Worm (Caenorhabditis elegans): ENCODE results near the gene fipr-13.

fipr-13 gene

DNA sequence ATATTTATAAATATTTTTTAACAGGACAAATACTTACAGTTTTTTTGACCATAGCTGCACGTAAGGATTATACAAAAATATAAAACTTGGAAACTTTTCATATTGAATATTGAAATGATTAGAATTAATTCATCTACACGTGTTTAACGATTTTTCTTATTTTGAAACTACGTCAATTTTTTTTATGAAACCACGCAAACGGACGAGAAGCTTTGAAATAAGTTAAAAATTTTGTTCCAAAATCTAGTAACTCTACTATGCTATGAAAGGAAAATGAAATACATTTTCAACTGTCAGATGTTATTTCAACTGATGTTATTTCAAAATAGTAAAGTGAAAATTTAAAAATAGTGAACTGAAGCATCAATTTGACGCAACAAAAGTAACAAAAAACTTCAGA, 9.5 kb downstream of the fipr-13 start, which contains the start of gene F57A8.6:
Gene F57A8.6, minus strand, starts transcription at position 101 of the 400 bp plus-strand sequence.
- TF ChIP-seq fkh-10 (GFP tag; optimal IDR thresholded peaks at IDR 0.05) (no peak), lin-15B (tag; optimal IDR thresholded peaks at IDR 0.05) (no peak), fkh-2 (tag; optimal IDR thresholded peaks at IDR 0.05) (no peak), nhr-43 (tag; optimal IDR thresholded peaks at IDR 0.05; ENCODE audit: poor library complexity, severe bottlenecking) (no peak), mml-1 (tag; optimal IDR thresholded peaks at IDR 0.05) (no peak), nhr-76 (tag; optimal IDR thresholded peaks at IDR 0.05) (peak; percentile 46), ztf-11 (tag; optimal IDR thresholded peaks at IDR 0.05) (no peak), unc-39 (tag; optimal IDR thresholded peaks at IDR 0.05) (no peak)

DNA sequence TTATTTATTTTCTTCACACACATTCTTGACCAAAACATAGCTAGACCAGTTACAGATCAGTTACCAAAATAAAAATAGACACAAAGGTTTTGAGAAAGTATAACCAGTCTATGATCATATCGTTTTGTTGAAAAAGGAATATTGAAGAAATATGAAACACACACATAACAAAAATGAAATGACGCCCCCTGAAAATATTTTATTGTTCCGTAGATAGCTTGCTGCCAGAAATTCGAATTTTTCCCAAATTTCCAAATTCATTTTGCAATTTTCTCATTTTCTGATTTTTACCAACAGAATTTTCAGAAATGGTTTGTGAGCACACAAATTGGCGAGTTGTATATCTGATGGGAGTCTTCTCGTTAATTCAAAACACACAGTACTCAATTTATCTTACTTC, 11.1 kb downstream of the fipr-13 start, which contains the start of gene F57A8.7:
Gene F57A8.7, plus strand, starts transcription at position 301 of the 400 bp plus-strand sequence.
- TF ChIP-seq nhr-28 (tag; optimal IDR thresholded peaks at IDR 0.05): no peak
- TF ChIP-seq egl-27 (tag; optimal IDR thresholded peaks at IDR 0.05): no peak
- no peak for TF ChIP-seq tbx-2 (tag; optimal IDR thresholded peaks at IDR 0.05)

DNA sequence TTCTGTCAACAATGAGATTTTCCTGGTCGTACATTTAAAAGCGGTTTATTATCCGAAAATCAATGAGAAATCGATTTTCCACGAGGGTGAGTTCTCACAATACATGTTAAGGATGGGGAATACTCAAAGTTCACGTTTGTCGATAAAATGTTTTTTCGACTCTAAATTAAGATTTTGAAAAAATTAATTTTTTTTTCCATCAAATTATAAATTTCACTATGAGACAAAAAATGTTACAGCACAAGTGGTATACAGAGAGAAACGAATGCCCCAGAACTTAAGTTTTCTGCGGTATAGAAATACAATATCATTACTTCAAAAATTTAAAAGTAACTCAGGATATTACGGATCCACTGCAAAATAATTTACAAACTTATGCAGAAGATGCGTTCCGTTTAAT, 13.9 kb downstream of the fipr-13 start, which contains the start of gene R04B5.1:
Gene R04B5.1, minus strand, starts transcription at position 101 of the 400 bp plus-strand sequence.
- no peak for TF ChIP-seq lin-15B (tag; optimal IDR thresholded peaks at IDR 0.05)
- no peak for TF ChIP-seq ceh-82 (tag; optimal IDR thresholded peaks at IDR 0.05)
- no peak for TF ChIP-seq R02D3.7 (tag; optimal IDR thresholded peaks at IDR 0.05)
- no peak for TF ChIP-seq nhr-76 (tag; optimal IDR thresholded peaks at IDR 0.05)
- TF ChIP-seq ztf-4 (tag; optimal IDR thresholded peaks at IDR 0.05): no peak
- no peak for TF ChIP-seq unc-39 (tag; optimal IDR thresholded peaks at IDR 0.05)
- TF ChIP-seq ceh-28 (tag; optimal IDR thresholded peaks at IDR 0.05): no peak
- no peak for TF ChIP-seq hmg-11 (tag; optimal IDR thresholded peaks at IDR 0.05)
- TF ChIP-seq lsy-12 (tag; optimal IDR thresholded peaks at IDR 0.05): no peak
- TF ChIP-seq zag-1 (tag; optimal IDR thresholded peaks at IDR 0.05): no peak
- TF ChIP-seq nhr-67 (tag; optimal IDR thresholded peaks at IDR 0.05): no peak
- TF ChIP-seq ceh-16 (tag; optimal IDR thresholded peaks at IDR 0.05): no peak
- TF ChIP-seq elt-3 (tag; optimal IDR thresholded peaks at IDR 0.05): no peak
- no peak for TF ChIP-seq jun-1 (tag; optimal IDR thresholded peaks at IDR 0.05)
- TF ChIP-seq nhr-77 (tag; optimal IDR thresholded peaks at IDR 0.05): no peak
- TF ChIP-seq sea-2 (GFP tag; optimal IDR thresholded peaks at IDR 0.05): no peak

ce11 chrV:10080905-10081304, 16.6 kb downstream of the fipr-13 start:
- TF ChIP-seq fkh-10 (GFP tag; optimal IDR thresholded peaks at IDR 0.05) (no peak), ztf-11 (tag; optimal IDR thresholded peaks at IDR 0.05) (no peak), unc-62 (GFP tag; optimal IDR thresholded peaks at IDR 0.05) (no peak), sea-2 (GFP tag; optimal IDR thresholded peaks at IDR 0.05) (no peak), lin-15B (tag; optimal IDR thresholded peaks at IDR 0.05) (no peak), mdl-1 (tag; optimal IDR thresholded peaks at IDR 0.05) (no peak), R02D3.7 (tag; optimal IDR thresholded peaks at IDR 0.05) (no peak), unc-39 (tag; optimal IDR thresholded peaks at IDR 0.05) (no peak), egl-27 (tag; optimal IDR thresholded peaks at IDR 0.05) (no peak), elt-2 (tag; optimal IDR thresholded peaks at IDR 0.05) (no peak), elt-3 (tag; optimal IDR thresholded peaks at IDR 0.05) (no peak), mml-1 (tag; optimal IDR thresholded peaks at IDR 0.05) (no peak), snpc-4 (tag; optimal IDR thresholded peaks at IDR 0.05) (no peak), ceh-9 (tag; optimal IDR thresholded peaks at IDR 0.05) (no peak), ztf-4 (tag; optimal IDR thresholded peaks at IDR 0.05) (no peak)

DNA sequence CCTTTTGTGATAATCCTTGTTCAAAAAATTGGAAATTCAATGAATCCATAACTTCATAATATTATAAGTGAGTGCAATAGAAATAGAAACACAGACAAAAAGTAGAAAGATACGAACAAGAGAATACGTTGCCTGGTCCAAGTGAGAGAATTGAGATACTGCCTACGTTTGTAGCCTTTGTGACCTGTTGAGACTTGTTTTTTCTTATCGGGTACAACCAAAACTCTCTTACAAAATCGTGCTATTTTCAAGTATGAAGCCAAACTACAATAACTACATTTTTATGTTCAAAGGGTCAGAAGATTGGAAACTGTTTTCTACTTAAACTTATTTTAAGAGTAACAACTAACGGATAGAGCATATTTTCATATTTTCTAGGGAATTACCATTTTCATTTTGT, 17.3 kb downstream of the fipr-13 start, which contains the start of gene nhr-205:
Gene nhr-205, minus strand, starts transcription at position 141 of the 400 bp plus-strand sequence.
- peak; percentile 77 for TF ChIP-seq nhr-76 (tag; optimal IDR thresholded peaks at IDR 0.05)
- no peak for TF ChIP-seq egl-27 (tag; optimal IDR thresholded peaks at IDR 0.05)
- TF ChIP-seq eor-1 (tag; optimal IDR thresholded peaks at IDR 0.05): no peak
- no peak for TF ChIP-seq R02D3.7 (tag; optimal IDR thresholded peaks at IDR 0.05)
- no peak for TF ChIP-seq ztf-4 (tag; optimal IDR thresholded peaks at IDR 0.05)

DNA sequence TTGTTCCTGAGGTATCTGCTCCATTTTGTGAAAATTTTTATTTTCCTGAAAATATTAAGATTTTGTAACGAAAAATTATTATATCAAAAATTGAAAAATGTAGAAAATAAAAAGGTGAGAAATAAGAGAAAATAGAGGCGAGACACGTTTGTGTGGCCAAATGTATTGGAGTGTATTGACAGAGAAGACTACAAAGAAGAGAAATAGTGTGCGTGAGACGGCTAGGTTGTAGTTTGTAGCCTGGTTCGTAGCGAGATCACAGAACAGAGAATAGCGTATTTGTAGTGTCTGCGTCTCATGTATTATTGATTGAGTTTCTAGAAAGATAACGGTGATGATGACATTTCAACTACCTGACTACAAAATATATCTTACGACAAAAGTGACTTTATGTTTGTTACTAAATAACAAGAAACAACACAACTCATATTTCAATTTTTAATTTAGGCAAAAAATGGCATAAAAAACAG, 19.7 kb downstream of the fipr-13 start, which contains the start of gene nhr-12:
Gene nhr-12, minus strand, starts transcription at position 51 of the 470 bp plus-strand sequence.
- TF ChIP-seq tbx-2 (tag; optimal IDR thresholded peaks at IDR 0.05) (no peak), elt-2 (tag; optimal IDR thresholded peaks at IDR 0.05) (peak; percentile 45), nhr-76 (tag; optimal IDR thresholded peaks at IDR 0.05) (no peak), unc-62 (GFP tag; optimal IDR thresholded peaks at IDR 0.05) (no peak), nhr-12 (tag; optimal IDR thresholded peaks at IDR 0.05) (no peak), ceh-28 (tag; optimal IDR thresholded peaks at IDR 0.05) (peak; percentile 28), nfya-1 (tag; optimal IDR thresholded peaks at IDR 0.05; ENCODE audit: insufficient read depth) (peak; percentile 0), ceh-82 (tag; optimal IDR thresholded peaks at IDR 0.05) (no peak), skn-1 (tag; optimal IDR thresholded peaks at IDR 0.05) (peak; percentile 2), nhr-11 (tag; optimal IDR thresholded peaks at IDR 0.05) (peak; percentile 8)
